Worm (Caenorhabditis elegans) whole organism, young adult: ENCODE results near the gene nhr-206.

Source experiments
- Y56A3A.18 ChIP-seq: fragments of 200-800 bp; sonication (Bioruptor generic); IDR thresholded peaks from 2 replicates; pipeline ENCODE4 v1.3.6; 2022; ENCODE audit warnings: missing genetic modification reagents, missing genetic modification characterization, missing compliant biosample characterization
- ceh-40 ChIP-seq: fragments of 200-800 bp; sonication (Bioruptor generic); IDR thresholded peaks from 2 replicates; pipeline ENCODE4 v1.3.6; 2022; ENCODE audit warnings: missing genetic modification characterization, missing compliant biosample characterization
- chd-7 ChIP-seq: sonication (generic microtip); optimal IDR thresholded peaks from 2 replicates; lab custom pipeline; 2016; ENCODE audit warnings: mild to moderate bottlenecking, missing genetic modification characterization, moderate library complexity, missing compliant biosample characterization
- ets-4 ChIP-seq: fragments of 200-800 bp; sonication (Bioruptor generic); optimal IDR thresholded peaks from 2 replicates; lab custom pipeline; 2018; ENCODE audit warnings: mild to moderate bottlenecking, missing genetic modification characterization, missing compliant biosample characterization
- him-1 ChIP-seq: sonication (generic microtip); optimal IDR thresholded peaks from 2 replicates; lab custom pipeline; 2016; ENCODE audit warnings: missing genotype, missing genetic modification reagents, missing genetic modification characterization, missing compliant biosample characterization
- lin-26 ChIP-seq: fragments of 200-800 bp; sonication (Bioruptor generic); IDR thresholded peaks from 2 replicates; pipeline ENCODE4 v1.3.6; 2022; ENCODE audit warnings: missing genetic modification reagents, missing genetic modification characterization, missing compliant biosample characterization
- lin-54 ChIP-seq: fragments of 200-800 bp; sonication (Bioruptor generic); optimal IDR thresholded peaks from 2 replicates; lab custom pipeline; 2018; ENCODE audit warnings: mild to moderate bottlenecking, missing genetic modification characterization, missing compliant biosample characterization

ce11 chrV:12106841-12107240 is 15.0 kb downstream of the nhr-206 start, which contains the start of gene nhr-136:
- TF ChIP-seq ceh-40, result no peak
- no peak for TF ChIP-seq lin-26
- no peak for TF ChIP-seq him-1
- no peak for TF ChIP-seq Y56A3A.18
- TF ChIP-seq lin-54, result no peak
- TF ChIP-seq ets-4 (GFP tag; lab: Kevin White, UChicago), result no peak
- no peak for TF ChIP-seq chd-7 (tag; lab: Kevin White, UChicago)
